Worm (Caenorhabditis elegans): ENCODE measurements around the gene cdr-6.

- TF ChIP-seq nhr-11 (tag; optimal IDR thresholded peaks at IDR 0.05): no peak
- TF ChIP-seq lin-29 (GFP tag; IDR thresholded peaks at IDR 0.05): no peak
- TF ChIP-seq nhr-237 (tag; optimal IDR thresholded peaks at IDR 0.05): no peak
- no peak for TF ChIP-seq dmd-6 (GFP tag; IDR thresholded peaks at IDR 0.05)
- TF ChIP-seq ZK546.5 (tag; optimal IDR thresholded peaks at IDR 0.05): no peak
- no peak for TF ChIP-seq dmd-8 (GFP tag; IDR thresholded peaks at IDR 0.05)
- TF ChIP-seq nhr-6 (tag; optimal IDR thresholded peaks at IDR 0.05): no peak
- TF ChIP-seq ceh-20 (GFP tag; IDR thresholded peaks at IDR 0.05): no peak
Measured at ce11 chrV:12446895-12447294, 33.4 kb upstream of the cdr-6 start, which contains the start of the genes pals-38 and C54D10.9.

All from whole organism, L4 larva.